Worm (Caenorhabditis elegans): ENCODE measurements around the gene hex-2.
A peak's percentile ranks its signal among the peaks of the same experiment; 100 is the strongest.
"Not testable (repeated sequence)": the region's sequence is repeated elsewhere in the genome, so short reads cannot be mapped to it uniquely, and the experiment has no call there.

The hex-2 gene

DNA sequence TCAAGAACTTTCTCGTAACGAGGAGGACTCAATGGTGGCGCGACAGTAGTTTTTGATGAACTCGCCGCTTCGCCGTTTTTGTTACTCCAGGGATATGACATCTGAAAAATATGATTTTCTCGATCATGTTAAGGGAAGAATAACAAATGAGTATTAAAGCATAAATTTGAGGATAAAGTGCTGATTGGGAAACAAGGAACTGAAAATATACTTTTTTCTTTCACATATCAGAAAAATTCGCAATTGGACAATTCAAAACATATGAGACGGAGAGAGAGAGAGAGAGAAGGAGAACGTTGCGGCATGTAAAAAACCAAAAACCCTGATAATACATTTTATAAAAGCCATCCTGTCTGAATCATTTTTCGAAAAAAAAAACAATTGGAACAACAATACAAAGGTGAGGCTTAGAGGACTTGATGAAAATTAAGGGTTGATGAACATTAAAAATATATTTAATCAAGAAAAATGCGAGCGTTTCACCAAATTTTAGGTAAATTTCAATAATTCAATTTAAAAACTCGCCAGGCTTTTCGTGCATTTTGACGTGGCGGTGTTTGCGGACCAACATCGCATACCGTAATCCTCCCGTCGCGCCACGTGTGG, 6.5 kb downstream of the hex-2 start, which contains the start of the genes mut-14 and C14C11.2:
TSS of gene mut-14 (minus strand) at position 101 of the 606 bp plus-strand sequence.
TSS of gene C14C11.2 (plus strand) at position 556 of the 606 bp plus-strand sequence.
- TF ChIP-seq ztf-22 (GFP tag; optimal IDR thresholded peaks at IDR 0.05) (no peak), ceh-79 (tag; optimal IDR thresholded peaks at IDR 0.05) (no peak), ceh-100 (GFP tag; IDR thresholded peaks at IDR 0.05) (no peak), F10E7.11 (tag; optimal IDR thresholded peaks at IDR 0.05) (no peak), ztf-25 (GFP tag; IDR thresholded peaks at IDR 0.05) (no peak), lsl-1 (GFP tag; optimal IDR thresholded peaks at IDR 0.05) (peak; percentile 66), tbx-9 (tag; optimal IDR thresholded peaks at IDR 0.05; ENCODE audit: borderline replicate concordance) (no peak), lir-1 (GFP tag; conservative IDR thresholded peaks at IDR 0.05) (no peak), ztf-3 (GFP tag; optimal IDR thresholded peaks at IDR 0.05) (no peak), F33H1.4 (GFP tag; IDR thresholded peaks at IDR 0.05) (peak; percentile 39), D2030.7 (GFP tag; IDR thresholded peaks at IDR 0.05) (peak; percentile 33; the same call in 1 of the 2 replicates), Y53G8AR.9 (GFP tag; conservative IDR thresholded peaks at IDR 0.05) (no peak)

DNA sequence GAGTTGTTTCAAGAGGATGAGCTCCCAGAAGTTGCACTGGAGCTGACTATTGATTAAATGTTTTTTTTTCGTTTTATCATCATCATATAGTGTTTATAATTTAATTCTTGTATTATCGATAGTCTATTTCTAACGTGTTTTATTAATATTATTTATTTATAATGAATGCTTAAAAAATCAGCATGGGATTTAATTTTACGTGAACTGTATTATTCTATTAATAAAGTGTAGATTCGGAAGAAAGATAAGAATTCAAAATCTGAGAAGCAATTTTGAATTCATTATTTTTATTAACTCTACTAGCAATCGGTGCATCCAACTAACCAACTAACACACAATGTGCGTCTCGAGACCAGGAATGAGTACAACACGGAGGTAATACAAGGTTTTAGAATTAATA, 9.1 kb downstream of the hex-2 start, which contains the start of gene C14C11.1:
TSS of gene C14C11.1 (plus strand) at position 301 of the 400 bp plus-strand sequence.
- TF ChIP-seq ceh-91 (GFP tag; IDR thresholded peaks at IDR 0.05); pha-4 (tag; optimal IDR thresholded peaks at IDR 0.05); unc-130 (GFP tag; optimal IDR thresholded peaks at IDR 0.05): not testable (repeated sequence)

DNA sequence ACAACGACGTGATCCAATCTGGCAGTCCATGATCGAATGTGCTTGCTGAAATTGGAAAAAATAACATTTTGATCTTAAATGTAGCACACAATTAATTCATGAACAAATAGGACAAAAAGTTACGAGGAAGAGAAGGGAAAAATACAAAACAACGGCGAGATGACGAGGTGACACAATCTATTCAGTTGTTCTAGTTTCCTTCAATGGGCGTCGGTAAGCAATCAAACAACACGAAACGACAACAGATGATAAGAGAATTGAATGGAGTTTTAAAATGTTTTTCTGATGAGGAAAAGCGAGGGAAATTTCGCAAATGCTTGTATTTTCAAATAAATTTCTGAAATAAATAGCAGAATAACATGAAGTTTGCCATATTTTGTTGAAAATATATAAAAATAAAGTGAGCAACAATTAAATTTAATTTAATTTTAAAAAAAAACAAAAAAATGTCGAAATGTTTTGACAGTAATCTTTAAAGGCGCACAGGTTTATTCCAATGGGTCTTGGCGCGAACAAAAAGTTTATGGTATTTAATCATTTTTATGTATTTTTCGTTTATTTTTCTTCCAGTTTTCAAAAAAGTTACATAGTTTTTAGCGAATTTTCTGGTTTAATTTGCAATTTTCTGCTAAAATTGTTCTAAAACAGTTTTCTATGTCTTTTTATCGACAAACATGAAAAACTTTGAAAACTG, 11.9 kb downstream of the hex-2 start, which contains the start of gene C14C11.7:
TSS of gene C14C11.7 (minus strand) at position 51 of the 694 bp plus-strand sequence.
- TF ChIP-seq nhr-90 (tag; optimal IDR thresholded peaks at IDR 0.05) (no peak), let-607 (tag; optimal IDR thresholded peaks at IDR 0.05) (no peak), hmg-20 (GFP tag; IDR thresholded peaks at IDR 0.05) (no peak), athp-1 (tag; optimal IDR thresholded peaks at IDR 0.05) (no peak), ets-4 (GFP tag; optimal IDR thresholded peaks at IDR 0.05) (no peak), lsl-1 (GFP tag; optimal IDR thresholded peaks at IDR 0.05) (peak; percentile 83), efl-1 (GFP tag; optimal IDR thresholded peaks at IDR 0.05) (peak; percentile 50), sdz-38 (tag; optimal IDR thresholded peaks at IDR 0.05) (no peak), F10E7.11 (tag; optimal IDR thresholded peaks at IDR 0.05) (no peak), tlf-1 (GFP tag; optimal IDR thresholded peaks at IDR 0.05) (no peak), attf-5 (GFP tag; optimal IDR thresholded peaks at IDR 0.05) (no peak), F49E8.2 (tag; optimal IDR thresholded peaks at IDR 0.05; ENCODE audit: insufficient read depth) (no peak), hmg-1.2 (GFP tag; IDR thresholded peaks at IDR 0.05) (no peak), T26A5.8 (tag; optimal IDR thresholded peaks at IDR 0.05) (no peak), xnd-1 (tag; optimal IDR thresholded peaks at IDR 0.05) (peak; percentile 63), ztf-28 (GFP tag; IDR thresholded peaks at IDR 0.05) (no peak), tbp1 (GFP tag; optimal IDR thresholded peaks at IDR 0.05) (no peak), dpl-1 (GFP tag; optimal IDR thresholded peaks at IDR 0.05) (no peak), F33H1.4 (GFP tag; IDR thresholded peaks at IDR 0.05) (peak; percentile 81), madf-6 (GFP tag; IDR thresholded peaks at IDR 0.05) (peak; percentile 82), Y67H2A.10 (GFP tag; conservative IDR thresholded peaks at IDR 0.05) (no peak), C06A6.2 (GFP tag; conservative IDR thresholded peaks at IDR 0.05) (no peak), madf-8 (GFP tag; conservative IDR thresholded peaks at IDR 0.05) (peak; percentile 35; the same call in 1 of the 2 replicates), ztf-22 (GFP tag; optimal IDR thresholded peaks at IDR 0.05) (no peak), lir-1 (GFP tag; conservative IDR thresholded peaks at IDR 0.05) (no peak), ztf-18 (tag; optimal IDR thresholded peaks at IDR 0.05) (no peak)
